Fruit fly (Drosophila melanogaster) whole organism, adult: ENCODE data around the gene CG34165.

Experiments used
- CG11617 ChIP-seq: fragments of 200-800 bp; sonication (Bioruptor generic); optimal IDR thresholded peaks from 2 replicates; lab custom pipeline; 2017; ENCODE audit warnings: mild to moderate bottlenecking, missing biosample characterization, missing genetic modification reagents, missing genetic modification characterization
- CG12768 ChIP-seq: fragments of 200-800 bp; sonication (Bioruptor generic); optimal IDR thresholded peaks from 2 replicates; lab custom pipeline; 2017; ENCODE audit warnings: missing biosample characterization, missing genetic modification characterization, mild to moderate bottlenecking, moderate library complexity, missing genetic modification reagents
- CG14711 ChIP-seq: fragments of 200-800 bp; sonication (Bioruptor generic); optimal IDR thresholded peaks from 2 replicates; lab custom pipeline; 2018; ENCODE audit warnings: missing biosample characterization, mild to moderate bottlenecking, missing genetic modification characterization, moderate library complexity
- CG1620 ChIP-seq: fragments of 200-800 bp; sonication (Bioruptor generic); optimal IDR thresholded peaks from 2 replicates; lab custom pipeline; 2016; ENCODE audit warnings: missing biosample characterization, missing genetic modification characterization
- CG33017 ChIP-seq: fragments of 200-800 bp; sonication (Bioruptor generic); optimal IDR thresholded peaks from 2 replicates; lab custom pipeline; 2018; ENCODE audit warnings: missing biosample characterization, mild to moderate bottlenecking, missing genetic modification characterization, moderate library complexity
- CG5204 ChIP-seq: fragments of 200-800 bp; sonication (Bioruptor generic); optimal IDR thresholded peaks from 2 replicates; lab custom pipeline; 2016; ENCODE audit warnings: missing biosample characterization, missing genetic modification characterization
- CG7045 ChIP-seq: fragments of 200-800 bp; sonication (Bioruptor generic); optimal IDR thresholded peaks from 2 replicates; lab custom pipeline; 2017; ENCODE audit warnings: missing biosample characterization, mild to moderate bottlenecking, missing genetic modification characterization
- CG7101 ChIP-seq: fragments of 200-800 bp; sonication (Bioruptor generic); optimal IDR thresholded peaks from 2 replicates; lab custom pipeline; 2018; ENCODE audit warnings: missing biosample characterization, mild to moderate bottlenecking, missing genetic modification characterization, moderate library complexity
- Clk ChIP-seq: fragments of 200-800 bp; sonication (Bioruptor generic); optimal IDR thresholded peaks from 2 replicates; lab custom pipeline; 2017; ENCODE audit warnings: missing biosample characterization, missing genetic modification characterization
- Crg-1 ChIP-seq: fragments of 200-800 bp; sonication (Bioruptor generic); optimal IDR thresholded peaks from 2 replicates; lab custom pipeline; 2016; ENCODE audit warnings: missing biosample characterization, missing genetic modification characterization
- Hr96 ChIP-seq: fragments of 200-800 bp; sonication (Bioruptor generic); optimal IDR thresholded peaks from 2 replicates; lab custom pipeline; 2016; ENCODE audit warnings: missing biosample characterization, missing genetic modification characterization
- Mnt ChIP-seq: fragments of 200-800 bp; sonication (Bioruptor generic); optimal IDR thresholded peaks from 2 replicates; lab custom pipeline; 2016; ENCODE audit warnings: missing biosample characterization, mild to moderate bottlenecking, missing genetic modification characterization
- bab1 ChIP-seq: fragments of 200-800 bp; sonication (Bioruptor generic); optimal IDR thresholded peaks from 3 replicates; lab custom pipeline; 2019; ENCODE audit warnings: missing biosample characterization, mild to moderate bottlenecking, missing genetic modification characterization, moderate library complexity
- cic ChIP-seq: fragments of 200-800 bp; sonication (Bioruptor generic); optimal IDR thresholded peaks from 2 replicates; lab custom pipeline; 2017; ENCODE audit warnings: missing biosample characterization, mild to moderate bottlenecking, missing genetic modification characterization, moderate library complexity
- cnc ChIP-seq, 2 experiments: fragments of >200 bp; optimal IDR thresholded peaks; 2 replicates each; lab custom pipeline; 2017
- kay ChIP-seq: fragments of 200-800 bp; sonication (Bioruptor generic); peaks from one replicate; lab custom pipeline; 2016; ENCODE audit warnings: missing biosample characterization, missing genetic modification characterization, borderline replicate concordance
- ovo ChIP-seq: fragments of 200-800 bp; sonication (Bioruptor generic); optimal IDR thresholded peaks from 2 replicates; lab custom pipeline; 2016; ENCODE audit warnings: missing biosample characterization, missing genetic modification characterization
- pad ChIP-seq: fragments of 200-800 bp; sonication (Bioruptor generic); optimal IDR thresholded peaks from 3 replicates; lab custom pipeline; 2017; ENCODE audit warnings: missing biosample characterization, missing genetic modification characterization, mild to moderate bottlenecking, moderate library complexity, missing genetic modification reagents
- tj ChIP-seq: fragments of 200-800 bp; sonication (Bioruptor generic); optimal IDR thresholded peaks from 3 replicates; lab custom pipeline; 2017; ENCODE audit warnings: missing biosample characterization, mild to moderate bottlenecking, missing genetic modification characterization, moderate library complexity
- toe ChIP-seq: fragments of 200-800 bp; sonication (Bioruptor generic); optimal IDR thresholded peaks from 2 replicates; lab custom pipeline; 2016; ENCODE audit warnings: missing biosample characterization, missing genetic modification characterization

CG34165 gene

DNA sequence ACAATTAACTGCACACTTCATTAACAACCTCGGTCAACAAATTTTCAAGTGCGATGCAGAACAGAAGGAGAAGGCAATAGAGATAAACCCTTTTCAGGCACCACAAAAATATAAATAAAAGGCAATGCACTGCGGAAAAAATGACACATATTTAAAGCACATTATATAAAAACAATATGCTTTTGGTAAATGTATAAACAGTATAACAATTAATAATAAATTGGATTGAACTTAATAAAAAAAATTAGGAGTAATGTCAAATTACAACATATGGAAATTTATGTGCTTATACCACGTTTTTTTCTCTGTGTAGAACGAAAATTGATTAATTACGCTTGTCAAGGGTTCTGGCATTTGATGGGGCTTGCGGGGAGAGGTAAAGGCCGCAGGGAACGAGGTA, 22.8 kb upstream of the CG34165 start:
- TF ChIP-seq bab1 (GFP tag; lab: Kevin White, UChicago) (no peak), ovo (GFP tag; lab: Kevin White, UChicago) (no peak), CG11617 (GFP tag; lab: Kevin White, UChicago) (no peak), Mnt (GFP tag; lab: Kevin White, UChicago) (no peak), CG5204 (no peak), cic (GFP tag; lab: Kevin White, UChicago) (no peak), CG12768 (GFP tag; lab: Kevin White, UChicago) (no peak), Crg-1 (no peak), CG14711 (no peak), tj (no peak), CG1620 (GFP tag; lab: Kevin White, UChicago) (no peak), pad (GFP tag; lab: Kevin White, UChicago) (no peak), CG7045 (GFP tag; lab: Kevin White, UChicago) (no peak), CG33017 (no peak), toe (GFP tag; lab: Kevin White, UChicago) (no peak)

dm6 chr2L:14693620-14694019, 19.9 kb upstream of the CG34165 start:
- TF ChIP-seq CG12768 (GFP tag; lab: Kevin White, UChicago) (no peak), CG7045 (GFP tag; lab: Kevin White, UChicago) (no peak), Hr96 (no peak), Crg-1 (no peak), CG33017 (no peak)

DNA sequence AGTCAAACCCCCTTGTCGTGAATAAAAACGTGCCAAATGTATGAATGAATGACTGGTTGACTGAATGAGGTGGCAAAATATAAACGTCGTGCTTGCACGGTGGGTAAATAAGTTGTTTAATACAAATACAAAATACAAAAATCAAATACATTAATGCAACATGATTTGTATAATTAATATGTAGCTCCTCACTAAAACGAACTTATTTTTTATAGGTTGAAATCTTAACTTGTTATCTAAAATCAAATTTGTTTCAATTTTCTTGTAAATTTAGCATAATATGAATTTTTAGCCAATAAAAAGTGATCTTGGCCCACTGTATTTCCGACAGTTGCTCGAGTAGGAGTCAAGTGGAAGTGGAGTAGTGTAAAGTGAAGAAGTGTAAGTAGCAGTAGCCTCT, 15.6 kb upstream of the CG34165 start:
- TF ChIP-seq Crg-1 = no peak
- peak; percentile 56 for TF ChIP-seq kay (GFP tag; lab: Kevin White, UChicago)

DNA sequence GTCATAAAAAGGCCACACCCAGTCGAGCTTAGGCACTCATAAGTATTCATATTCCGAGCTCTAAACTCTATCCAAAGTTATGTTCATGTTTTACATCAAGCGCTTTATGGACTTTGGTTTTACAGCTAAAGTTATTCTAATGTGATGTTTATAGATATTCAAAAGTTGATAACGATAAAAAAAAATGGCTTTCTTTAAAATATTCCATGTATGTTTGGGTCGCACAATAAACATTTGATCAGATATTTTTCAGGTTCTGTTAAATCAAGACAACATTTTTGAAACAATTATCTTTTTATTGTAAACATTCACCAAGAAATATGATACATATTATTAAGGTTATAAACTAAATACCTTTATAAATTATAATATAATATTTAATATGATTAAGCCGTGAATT, 14.6 kb upstream of the CG34165 start:
- no peak for TF ChIP-seq bab1 (GFP tag; lab: Kevin White, UChicago)
- no peak for TF ChIP-seq kay (GFP tag; lab: Kevin White, UChicago)
- TF ChIP-seq Clk (GFP tag; lab: Kevin White, UChicago) = no peak
- TF ChIP-seq CG7101 = no peak
- TF ChIP-seq tj = no peak
- no peak for TF ChIP-seq cic (GFP tag; lab: Kevin White, UChicago)
- TF ChIP-seq ovo (GFP tag; lab: Kevin White, UChicago) = no peak
- TF ChIP-seq CG5204 = no peak
- TF ChIP-seq pad (GFP tag; lab: Kevin White, UChicago) = no peak
- TF ChIP-seq Hr96 = no peak
- no peak for TF ChIP-seq CG1620 (GFP tag; lab: Kevin White, UChicago)
- TF ChIP-seq toe (GFP tag; lab: Kevin White, UChicago) = no peak
- no peak for TF ChIP-seq Crg-1

DNA sequence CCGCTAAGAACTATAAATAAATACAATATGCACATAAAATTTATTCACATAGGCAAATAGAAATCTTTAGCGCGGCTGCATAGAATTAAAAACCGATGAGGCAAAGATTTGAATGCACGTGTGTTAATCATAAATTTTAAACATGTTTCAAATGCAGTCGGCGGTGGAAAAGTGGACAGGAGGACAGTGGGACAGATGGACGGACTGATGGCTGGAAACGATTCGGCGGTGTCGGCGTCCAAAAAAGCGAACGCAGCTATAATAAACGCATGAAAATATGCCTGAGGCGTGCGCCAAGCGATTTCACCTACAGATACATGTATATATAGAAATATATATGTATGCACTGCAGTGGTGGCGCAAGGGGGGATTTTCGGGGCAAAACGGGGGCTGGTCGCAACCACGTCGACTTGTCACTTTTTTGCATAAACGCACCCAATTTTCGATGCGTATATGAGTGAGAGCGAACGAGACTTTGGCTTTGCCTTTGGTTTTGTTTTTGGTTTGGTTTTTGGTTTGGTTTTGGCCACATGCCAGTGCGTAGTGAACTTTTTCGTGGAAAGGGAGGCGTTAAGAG, 14.0 kb upstream of the CG34165 start:
- no peak for TF ChIP-seq CG7101
- peak; percentile 9 for TF ChIP-seq tj

DNA sequence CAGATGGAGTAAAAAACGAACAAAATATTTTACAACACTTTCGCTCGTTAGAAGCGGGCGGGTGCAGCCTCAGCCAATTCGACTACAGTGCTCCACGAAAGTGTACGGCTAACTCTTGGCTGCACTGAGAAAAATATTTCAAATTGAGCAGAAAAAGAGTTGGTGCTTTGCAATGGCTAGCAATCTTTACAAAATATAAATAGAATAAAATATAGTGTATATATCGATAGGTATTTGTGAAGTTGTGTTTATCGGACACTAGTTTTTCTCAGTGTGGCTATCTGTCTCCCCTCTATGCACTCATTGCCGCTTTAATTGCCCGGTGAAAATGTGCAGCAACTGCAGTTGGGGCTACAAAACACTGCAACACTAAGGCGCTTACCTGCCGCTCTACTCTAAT, 12.1 kb upstream of the CG34165 start:
- TF ChIP-seq Crg-1 = no peak
- TF ChIP-seq CG11617 (GFP tag; lab: Kevin White, UChicago) = no peak
- TF ChIP-seq pad (GFP tag; lab: Kevin White, UChicago) = no peak
- no peak for TF ChIP-seq CG1620 (GFP tag; lab: Kevin White, UChicago)
- no peak for TF ChIP-seq CG14711
- no peak for TF ChIP-seq cnc (optimal IDR thresholded peaks at IDR 0.05; lab: Kevin White, UChicago)
- no peak for TF ChIP-seq CG33017
- TF ChIP-seq CG7045 (GFP tag; lab: Kevin White, UChicago) = no peak
- TF ChIP-seq Mnt (GFP tag; lab: Kevin White, UChicago) = no peak
- TF ChIP-seq tj = no peak
- no peak for TF ChIP-seq cic (GFP tag; lab: Kevin White, UChicago)
- no peak for TF ChIP-seq CG12768 (GFP tag; lab: Kevin White, UChicago)

dm6 chr2L:14706194-14706593, 7.4 kb upstream of the CG34165 start:
- peak; percentile 85 for TF ChIP-seq Hr96
- peak; percentile 23 for TF ChIP-seq Mnt (GFP tag; lab: Kevin White, UChicago)
- peak; percentile 54 for TF ChIP-seq pad (GFP tag; lab: Kevin White, UChicago)
- TF ChIP-seq bab1 (GFP tag; lab: Kevin White, UChicago) = peak; percentile 81
- peak; percentile 46 for TF ChIP-seq CG7101
- no peak for TF ChIP-seq cnc (optimal IDR thresholded peaks at IDR 0.05; lab: Kevin White, UChicago)
- TF ChIP-seq CG12768 (GFP tag; lab: Kevin White, UChicago) = peak; percentile 17
- peak; percentile 74 for TF ChIP-seq CG1620 (GFP tag; lab: Kevin White, UChicago)
- TF ChIP-seq toe (GFP tag; lab: Kevin White, UChicago) = peak; percentile 78
- TF ChIP-seq ovo (GFP tag; lab: Kevin White, UChicago) = peak; percentile 27
- no peak for TF ChIP-seq CG11617 (GFP tag; lab: Kevin White, UChicago)
- peak; percentile 49 for TF ChIP-seq CG5204
- no peak for TF ChIP-seq cic (GFP tag; lab: Kevin White, UChicago)
- no peak for TF ChIP-seq tj
- TF ChIP-seq CG7045 (GFP tag; lab: Kevin White, UChicago) = peak; percentile 35
- peak; percentile 10 for TF ChIP-seq kay (GFP tag; lab: Kevin White, UChicago)
- TF ChIP-seq Crg-1 = peak; percentile 14
- TF ChIP-seq CG14711 = peak; percentile 16
